Worm (Caenorhabditis elegans) whole organism, L4 larva: ENCODE measurements around the gene ZK105.5.

Experiments
- F44E2.7 ChIP-seq: fragments of 200-800 bp; sonication (Bioruptor generic); IDR thresholded peaks from 2 replicates; pipeline ENCODE4 v2.1.2; 2022; ENCODE audit warnings: missing genetic modification characterization, missing compliant biosample characterization
- F49E8.2 ChIP-seq: sonication (generic microtip); optimal IDR thresholded peaks from 2 replicates; lab custom pipeline; 2016; ENCODE audit warnings: missing compliant biosample characterization, mild to moderate bottlenecking, missing genetic modification characterization, borderline replicate concordance
- R02D3.7 ChIP-seq: fragments of 150-350 bp; sonication (generic microtip); optimal IDR thresholded peaks from 3 replicates; lab custom pipeline; 2014; ENCODE audit warnings: missing biosample characterization, missing genetic modification characterization
- Y105C5A.15 ChIP-seq: fragments of 200-800 bp; sonication (Bioruptor generic); IDR thresholded peaks from 2 replicates; pipeline ENCODE4 v1.3.6; 2022; ENCODE audit warnings: missing genetic modification characterization, missing compliant biosample characterization
- Y75B8A.6 ChIP-seq: fragments of 200-800 bp; sonication (Bioruptor generic); IDR thresholded peaks from 2 replicates; pipeline ENCODE4 v1.3.6; 2022; ENCODE audit warnings: missing genetic modification reagents, missing genetic modification characterization, missing compliant biosample characterization
- ZK337.2 ChIP-seq: fragments of 200-800 bp; sonication (Bioruptor generic); IDR thresholded peaks from 2 replicates; pipeline ENCODE4 v1.3.6; 2022; ENCODE audit warnings: missing genetic modification reagents, missing genetic modification characterization, missing compliant biosample characterization
- ZK546.5 ChIP-seq, 2 experiments: sonication (generic microtip); optimal IDR thresholded peaks; 2 replicates each; lab custom pipeline; 2017; ENCODE audit warnings: missing biosample characterization in 2 of 2, missing genetic modification characterization in 2 of 2
- arid-1 ChIP-seq: fragments of 200-800 bp; sonication (Bioruptor generic); conservative IDR thresholded peaks from 2 replicates; pipeline ENCODE4 v1.3.6; 2022; ENCODE audit warnings: missing genetic modification reagents, missing genetic modification characterization, missing compliant biosample characterization
- ceh-44 ChIP-seq: fragments of 200-800 bp; sonication (Bioruptor generic); IDR thresholded peaks from 2 replicates; pipeline ENCODE4 v1.3.6; 2022; ENCODE audit warnings: missing genetic modification reagents, missing genetic modification characterization, missing compliant biosample characterization
- ces-1 ChIP-seq: fragments of 150-350 bp; sonication (generic microtip); optimal IDR thresholded peaks from 4 replicates; lab custom pipeline; 2014; ENCODE audit warnings: missing biosample characterization, missing genetic modification reagents, missing genetic modification characterization
- cey-2 ChIP-seq: sonication (generic microtip); optimal IDR thresholded peaks from 3 replicates; lab custom pipeline; 2017; ENCODE audit warnings: missing genetic modification characterization, mild to moderate bottlenecking, missing compliant biosample characterization, antibody characterized with exemption, borderline replicate concordance; ENCODE audit not compliant: insufficient read depth
- ctbp-1 ChIP-seq: fragments of 200-800 bp; sonication (Bioruptor generic); IDR thresholded peaks from 2 replicates; pipeline ENCODE4 v1.3.6; 2022; ENCODE audit warnings: missing genetic modification reagents, missing genetic modification characterization, missing compliant biosample characterization
- daf-8 ChIP-seq: fragments of 200-800 bp; sonication (Bioruptor generic); IDR thresholded peaks from 2 replicates; pipeline ENCODE4 v1.3.6; 2022; ENCODE audit warnings: missing genetic modification characterization, missing compliant biosample characterization
- dmd-6 ChIP-seq: fragments of 200-800 bp; sonication (Bioruptor generic); IDR thresholded peaks from 2 replicates; pipeline ENCODE4 v1.3.6; 2022; ENCODE audit warnings: missing genetic modification reagents, missing genetic modification characterization, missing compliant biosample characterization
- duxl-1 ChIP-seq: sonication (generic microtip); optimal IDR thresholded peaks from 2 replicates; lab custom pipeline; 2016; ENCODE audit warnings: mild to moderate bottlenecking, missing genetic modification characterization, moderate library complexity, missing compliant biosample characterization; ENCODE audit not compliant: poor library complexity
- dve-1 ChIP-seq: sonication (generic microtip); optimal IDR thresholded peaks from 2 replicates; lab custom pipeline; 2017; ENCODE audit warnings: antibody characterized with exemption, mild to moderate bottlenecking, missing genetic modification characterization, missing compliant biosample characterization; ENCODE audit not compliant: insufficient read depth
- egl-27 ChIP-seq: sonication (generic microtip); optimal IDR thresholded peaks from 3 replicates; lab custom pipeline; 2017; ENCODE audit warnings: missing biosample characterization, missing genetic modification reagents, missing genetic modification characterization
- fkh-10 ChIP-seq: fragments of 150-350 bp; optimal IDR thresholded peaks from 2 replicates; lab custom pipeline; 2014; ENCODE audit warnings: missing biosample characterization, missing genetic modification reagents, missing genetic modification characterization
- fos-1 ChIP-seq: fragments of 150-350 bp; optimal IDR thresholded peaks from 2 replicates; lab custom pipeline; 2014; ENCODE audit warnings: missing biosample characterization, missing genetic modification characterization
- hif-1 ChIP-seq, 2 experiments: sonication (generic microtip); optimal IDR thresholded peaks; 2 replicates each; lab custom pipeline; 2016 to 2017; ENCODE audit warnings: missing compliant biosample characterization in 2 of 2, missing genetic modification characterization in 2 of 2, missing genetic modification reagents in 2 of 2, missing genotype in 2 of 2, mild to moderate bottlenecking in 1 of 2
- hlh-30 ChIP-seq: sonication (generic microtip); optimal IDR thresholded peaks from 2 replicates; lab custom pipeline; 2017; ENCODE audit warnings: antibody characterized with exemption, mild to moderate bottlenecking, missing genetic modification characterization, missing compliant biosample characterization; ENCODE audit not compliant: insufficient read depth
- lin-13 ChIP-seq: fragments of 150-350 bp; optimal IDR thresholded peaks from 2 replicates; lab custom pipeline; 2014; ENCODE audit warnings: missing biosample characterization, missing genetic modification reagents, missing genetic modification characterization
- lin-15B ChIP-seq: fragments of 150-350 bp; sonication (generic microtip); optimal IDR thresholded peaks from 3 replicates; lab custom pipeline; 2014; ENCODE audit warnings: missing biosample characterization, missing genetic modification characterization
- lin-29 ChIP-seq: fragments of 200-800 bp; sonication (Bioruptor generic); IDR thresholded peaks from 2 replicates; pipeline ENCODE4 v1.3.6; 2022; ENCODE audit warnings: missing genetic modification reagents, missing genetic modification characterization, missing compliant biosample characterization
- lir-3 ChIP-seq: sonication (generic microtip); optimal IDR thresholded peaks from 2 replicates; lab custom pipeline; 2016; ENCODE audit warnings: mild to moderate bottlenecking, missing genetic modification characterization, missing compliant biosample characterization
- lsy-2 ChIP-seq, 2 experiments: fragments of 150-350 bp in 1 of 2; sonication (generic microtip) in 1 of 2; optimal IDR thresholded peaks; 2 replicates each; lab custom pipeline; 2014 to 2017; ENCODE audit warnings: missing biosample characterization in 2 of 2, missing genetic modification characterization in 2 of 2
- mdl-1 ChIP-seq, 2 experiments: fragments of 150-350 bp in 1 of 2; sonication (generic microtip) in 1 of 2; optimal IDR thresholded peaks; 2 replicates each; lab custom pipeline; 2014 to 2017; ENCODE audit warnings: missing biosample characterization in 2 of 2, missing genetic modification characterization in 2 of 2
- mxl-3 ChIP-seq: fragments of 200-800 bp; sonication (Bioruptor generic); optimal IDR thresholded peaks from 2 replicates; lab custom pipeline; 2018; ENCODE audit warnings: mild to moderate bottlenecking, missing genetic modification characterization, missing compliant biosample characterization
- nhr-102 ChIP-seq: sonication (generic microtip); optimal IDR thresholded peaks from 2 replicates; lab custom pipeline; 2016; ENCODE audit warnings: mild to moderate bottlenecking, missing genetic modification characterization, moderate library complexity, missing compliant biosample characterization
- nhr-11 ChIP-seq: fragments of 150-350 bp; optimal IDR thresholded peaks from 2 replicates; lab custom pipeline; 2014; ENCODE audit warnings: missing biosample characterization, missing genetic modification characterization
- nhr-41 ChIP-seq: fragments of 200-800 bp; sonication (Bioruptor generic); IDR thresholded peaks from 2 replicates; pipeline ENCODE4 v1.3.6; 2022; ENCODE audit warnings: missing genetic modification reagents, missing genetic modification characterization, missing compliant biosample characterization
- nhr-42 ChIP-seq: fragments of 200-800 bp; sonication (Bioruptor generic); IDR thresholded peaks from 2 replicates; pipeline ENCODE4 v1.3.6; 2022; ENCODE audit warnings: missing genetic modification characterization, missing compliant biosample characterization
- nhr-6 ChIP-seq: fragments of 150-350 bp; optimal IDR thresholded peaks from 2 replicates; lab custom pipeline; 2014; ENCODE audit warnings: missing biosample characterization, missing genetic modification characterization
- pha-4 ChIP-seq, 2 experiments: fragments of 150-350 bp in 1 of 2; fragments of 200-800 bp in 1 of 2; sonication (Bioruptor generic) in 1 of 2; IDR thresholded peaks in 1 of 2; optimal IDR thresholded peaks in 1 of 2; 2 replicates each; pipeline versions ENCODE4 v1.3.6 to Lab custom; 2014 to 2022; ENCODE audit warnings: missing genetic modification characterization in 2 of 2, missing genetic modification reagents in 2 of 2, missing biosample characterization in 1 of 2, missing compliant biosample characterization in 1 of 2
- pqm-1 ChIP-seq: sonication (generic microtip); optimal IDR thresholded peaks from 2 replicates; lab custom pipeline; 2017; ENCODE audit warnings: missing biosample characterization, missing genetic modification characterization
- saeg-2 ChIP-seq: fragments of 200-800 bp; sonication (Bioruptor generic); IDR thresholded peaks from 2 replicates; pipeline ENCODE4 v1.3.6; 2022; ENCODE audit warnings: missing genetic modification reagents, missing genetic modification characterization, missing compliant biosample characterization
- set-16 ChIP-seq: fragments of 200-800 bp; sonication (Bioruptor generic); IDR thresholded peaks from 2 replicates; pipeline ENCODE4 v1.3.6; 2022; ENCODE audit warnings: missing genetic modification reagents, missing genetic modification characterization, missing compliant biosample characterization
- snpc-1.2 ChIP-seq: fragments of 200-800 bp; sonication (Bioruptor generic); IDR thresholded peaks from 2 replicates; pipeline ENCODE4 v1.3.6; 2022; ENCODE audit warnings: missing genetic modification reagents, missing genetic modification characterization, missing compliant biosample characterization
- spr-1 ChIP-seq: sonication (generic microtip); optimal IDR thresholded peaks from 2 replicates; lab custom pipeline; 2016; ENCODE audit warnings: mild to moderate bottlenecking, missing genetic modification characterization, missing compliant biosample characterization
- spr-3 ChIP-seq: fragments of 200-800 bp; sonication (Bioruptor generic); optimal IDR thresholded peaks from 2 replicates; lab custom pipeline; 2018; ENCODE audit warnings: mild to moderate bottlenecking, missing genetic modification characterization, missing compliant biosample characterization
- unc-130 ChIP-seq: sonication (generic microtip); optimal IDR thresholded peaks from 2 replicates; lab custom pipeline; 2016; ENCODE audit warnings: missing genetic modification reagents, missing genetic modification characterization, missing compliant biosample characterization
- unc-62 ChIP-seq, 3 experiments: fragments of 150-350 bp in 1 of 3; sonication (generic microtip); optimal IDR thresholded peaks in 2 of 3; peaks in 1 of 3; 1 replicate in 1 of 3; 2 replicates in 2 of 3; lab custom pipeline; 2014 to 2017; ENCODE audit warnings: missing biosample characterization in 3 of 3, missing genetic modification characterization in 3 of 3, missing genetic modification reagents in 3 of 3, missing genotype in 1 of 3
- zfp-2 ChIP-seq: sonication (generic microtip); optimal IDR thresholded peaks from 2 replicates; lab custom pipeline; 2016; ENCODE audit warnings: mild to moderate bottlenecking, missing genetic modification characterization, missing compliant biosample characterization
- zfp-3 ChIP-seq: fragments of 200-800 bp; sonication (Bioruptor generic); conservative IDR thresholded peaks from 2 replicates; pipeline ENCODE4 v1.3.6; 2022; ENCODE audit warnings: missing genetic modification reagents, missing genetic modification characterization, missing compliant biosample characterization

The ZK105.5 gene

DNA sequence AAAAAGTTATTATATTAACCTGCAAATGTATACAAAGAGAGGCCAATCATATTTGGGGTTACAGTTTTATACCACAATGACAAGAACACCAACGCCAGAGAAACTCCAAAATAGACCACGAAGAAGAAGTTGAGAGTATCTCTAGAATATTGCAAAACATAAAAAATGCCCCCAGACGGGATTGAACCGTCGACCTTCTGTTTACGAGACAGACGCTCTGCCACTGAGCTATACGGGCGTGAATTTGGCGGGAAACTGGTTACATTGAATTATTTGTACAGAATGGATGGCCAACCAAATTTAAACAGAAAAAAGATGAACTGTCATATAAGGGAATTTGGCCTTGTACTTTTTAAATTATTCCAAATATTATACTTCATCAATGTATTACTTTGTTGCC lies 13.0 kb upstream of the ZK105.5 start (continued):
- TF ChIP-seq ctbp-1 (GFP tag; lab: Robert Waterston, UW) (0 out of 2 replicates have a peak, but pooled peaks have one; percentile 12), saeg-2 (GFP tag; lab: Robert Waterston, UW) (no peak), hlh-30 (peak; percentile 64), Y105C5A.15 (GFP tag; lab: Robert Waterston, UW) (no peak), ZK337.2 (GFP tag; lab: Robert Waterston, UW) (no peak), spr-3 (GFP tag; lab: Kevin White, UChicago) (peak; percentile 1), duxl-1 (tag; lab: Kevin White, UChicago) (peak; percentile 42), arid-1 (GFP tag; lab: Robert Waterston, UW) (0 out of 2 replicates have a peak, but pooled peaks have one; percentile 61), zfp-3 (GFP tag; lab: Robert Waterston, UW) (no peak), zfp-2 (tag; lab: Kevin White, UChicago) (no peak), dve-1 (tag; lab: Kevin White, UChicago) (peak; percentile 67), set-16 (GFP tag; lab: Robert Waterston, UW) (no peak), nhr-11 (no peak), cey-2 (tag; lab: Kevin White, UChicago) (no peak), dmd-6 (GFP tag; lab: Robert Waterston, UW) (peak; percentile 37; the same call in 1 of the 2 replicates), unc-130 (GFP tag; lab: Kevin White, UChicago) (no peak), F44E2.7 (GFP tag; lab: Robert Waterston, UW) (no peak), hif-1 (tag; optimal IDR thresholded peaks at IDR 0.05; lab: Kevin White, UChicago) (peak in 1 of 2 experiments; percentile 19), lin-15B (no peak), pqm-1 (no peak), fkh-10 (GFP tag; lab: Kevin White, UChicago) (no peak), lir-3 (tag; lab: Kevin White, UChicago) (no peak), lin-29 (no peak), unc-62 (GFP tag; optimal IDR thresholded peaks at IDR 0.05 in 1 of 2; lab: Kevin White, UChicago) (peak in 1 of 2 experiments; percentile 8), unc-62 (tag; optimal IDR thresholded peaks at IDR 0.05; lab: Kevin White, UChicago) (no peak), daf-8 (no peak), F49E8.2 (tag; lab: Kevin White, UChicago) (no peak)
- TF ChIP-seq, all 104 proteins: peak for 34

DNA sequence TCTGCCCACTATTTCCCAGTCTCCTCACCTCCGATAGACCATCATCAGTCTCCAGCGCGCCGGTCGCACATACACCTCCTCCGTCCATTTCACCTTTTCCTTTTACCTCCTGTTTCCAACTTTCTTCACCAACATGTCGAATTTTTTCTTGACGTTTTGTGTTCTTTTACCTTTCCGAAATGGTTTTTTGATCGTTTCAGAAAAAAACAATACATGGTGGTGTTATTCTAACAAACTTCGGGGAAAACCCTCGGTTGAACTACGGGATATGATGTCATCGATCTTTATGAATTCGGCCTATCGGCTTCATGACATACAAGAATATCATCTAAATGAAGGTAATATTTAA lies 11.1 kb upstream of the ZK105.5 start, which contains the start of gene Y97E10C.1:
TSS of gene Y97E10C.1 (plus strand) at position 201 of the 349 bp plus-strand sequence.
- TF ChIP-seq nhr-6 (tag; lab: Kevin White, UChicago) (no peak), unc-62 (GFP tag; optimal IDR thresholded peaks at IDR 0.05 in 1 of 2; lab: Kevin White, UChicago) (peak in 1 of 2 experiments; percentile 55), unc-62 (tag; optimal IDR thresholded peaks at IDR 0.05; lab: Kevin White, UChicago) (no peak)

DNA sequence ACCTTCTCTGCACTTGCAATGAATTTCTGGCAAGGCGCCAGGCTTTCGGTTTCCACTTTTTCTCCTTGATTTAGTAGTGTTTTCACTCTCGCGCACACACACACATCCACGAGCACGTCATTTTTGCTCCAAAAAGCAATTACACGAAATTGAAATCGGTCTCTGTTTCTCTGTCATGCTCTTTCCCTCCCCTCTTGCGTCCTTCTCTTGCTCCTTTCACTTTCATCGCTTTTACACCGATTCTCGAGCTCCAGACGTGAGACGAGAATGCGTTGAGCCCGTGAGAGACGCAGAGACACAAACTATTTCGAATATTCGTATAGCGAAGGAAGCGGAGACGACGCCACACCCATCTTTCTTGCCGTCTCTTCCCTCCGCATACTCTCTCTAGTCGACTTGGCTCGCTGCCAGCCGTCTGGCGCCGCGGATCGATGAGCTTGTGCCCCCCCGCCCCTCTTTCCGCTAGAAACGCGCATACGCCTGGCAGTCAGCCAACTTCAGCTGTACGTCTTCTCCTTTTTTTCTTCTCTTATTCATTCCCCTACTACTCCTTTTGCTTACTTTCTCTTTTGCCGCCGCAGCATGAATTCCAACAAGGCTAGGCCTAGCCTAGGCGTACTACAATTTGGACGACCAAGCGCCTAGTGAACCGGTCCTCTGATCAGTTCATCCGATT lies 10.6 kb upstream of the ZK105.5 start:
- TF ChIP-seq ceh-44 (GFP tag; lab: Robert Waterston, UW) = no peak
- no peak for TF ChIP-seq ZK546.5 (tag; optimal IDR thresholded peaks at IDR 0.05; lab: Kevin White, UChicago)
- TF ChIP-seq nhr-41 (GFP tag; lab: Robert Waterston, UW) = no peak
- no peak for TF ChIP-seq R02D3.7 (tag; lab: Kevin White, UChicago)
- no peak for TF ChIP-seq snpc-1.2 (GFP tag; lab: Robert Waterston, UW)
- no peak for TF ChIP-seq daf-8
- TF ChIP-seq zfp-2 (tag; lab: Kevin White, UChicago) = peak; percentile 26
- TF ChIP-seq nhr-42 (GFP tag; lab: Robert Waterston, UW) = peak; percentile 43; the same call in 1 of the 2 replicates
- TF ChIP-seq fos-1 (tag; lab: Kevin White, UChicago) = no peak
- TF ChIP-seq pha-4 (GFP tag; IDR thresholded peaks at IDR 0.05; lab: Robert Waterston, UW) = peak; percentile 57; the same call in 1 of the 2 replicates
- TF ChIP-seq pha-4 (tag; optimal IDR thresholded peaks at IDR 0.05; lab: Kevin White, UChicago) = no peak
- TF ChIP-seq ces-1 = peak; percentile 48
- no peak for TF ChIP-seq egl-27
- TF ChIP-seq mxl-3 (GFP tag; lab: Kevin White, UChicago) = peak; percentile 1
- TF ChIP-seq lin-13 (GFP tag; lab: Kevin White, UChicago) = peak; percentile 22
- TF ChIP-seq Y75B8A.6 (GFP tag; lab: Robert Waterston, UW) = no peak
- TF ChIP-seq dmd-6 (GFP tag; lab: Robert Waterston, UW) = peak; percentile 82
- TF ChIP-seq spr-1 (tag; lab: Kevin White, UChicago) = peak; percentile 44
- no peak for TF ChIP-seq unc-130 (GFP tag; lab: Kevin White, UChicago)
- TF ChIP-seq lin-15B = no peak
- TF ChIP-seq mdl-1 (tag; optimal IDR thresholded peaks at IDR 0.05; lab: Kevin White, UChicago) = peak; percentile 9 to 56
- peak; percentile 77 for TF ChIP-seq lsy-2 (tag; optimal IDR thresholded peaks at IDR 0.05; lab: Kevin White, UChicago)
- peak; percentile 23 for TF ChIP-seq nhr-102 (tag; lab: Kevin White, UChicago)
